Worm (Caenorhabditis elegans): ENCODE data around the gene F47B10.5.

- TF ChIP-seq ama-1 (optimal IDR thresholded peaks at IDR 0.05): no peak
- TF ChIP-seq mdl-1 (tag; optimal IDR thresholded peaks at IDR 0.05): no peak
These were observed 609 bp upstream of the F47B10.5 start, which contains the start of gene F47B10.4 for ce11 chrX:10890965-10891364.
